Fruit fly (Drosophila melanogaster) whole organism, embryonic: ENCODE measurements around the gene EMC3.
A peak's percentile ranks its signal among the peaks of the same experiment; 100 is the strongest.

Source experiments
- Antp ChIP-seq: fragments of 200-800 bp; sonication (Bioruptor generic); optimal IDR thresholded peaks from 3 replicates; lab custom pipeline; 2016; ENCODE audit warnings: missing biosample characterization, missing genetic modification characterization
- BEAF-32 ChIP-seq: fragments of 200-800 bp; sonication (Bioruptor generic); optimal IDR thresholded peaks from 3 replicates; lab custom pipeline; 2017; ENCODE audit warnings: missing biosample characterization, missing genetic modification characterization, mild to moderate bottlenecking, moderate library complexity, missing genetic modification reagents
- C15 ChIP-seq: fragments of 200-800 bp; sonication (Bioruptor generic); IDR thresholded peaks from 3 replicates; pipeline ENCODE4 v1.3.6; 2022; ENCODE audit warnings: missing biosample characterization, missing genetic modification characterization
- CG10267 ChIP-seq: fragments of 200-800 bp; sonication (Bioruptor generic); optimal IDR thresholded peaks from 2 replicates; lab custom pipeline; 2018; ENCODE audit warnings: missing biosample characterization, mild to moderate bottlenecking, missing genetic modification characterization, moderate library complexity
- CG1233 ChIP-seq: fragments of 200-800 bp; sonication (Bioruptor generic); optimal IDR thresholded peaks from 4 replicates; lab custom pipeline; 2018; ENCODE audit warnings: missing biosample characterization, mild to moderate bottlenecking, missing genetic modification characterization
- CG14441 ChIP-seq: fragments of 200-800 bp; sonication (Bioruptor generic); IDR thresholded peaks from 2 replicates; pipeline ENCODE4 v1.3.6; 2022; ENCODE audit warnings: missing biosample characterization, missing genetic modification characterization
- CG14667 ChIP-seq: fragments of 200-800 bp; sonication (Bioruptor generic); IDR thresholded peaks from 2 replicates; pipeline ENCODE4 v1.3.6; 2022; ENCODE audit warnings: missing biosample characterization, missing genetic modification characterization
- CG14860 ChIP-seq: fragments of 200-800 bp; sonication (Bioruptor generic); IDR thresholded peaks from 3 replicates; pipeline ENCODE4 v1.3.6; 2022; ENCODE audit warnings: missing biosample characterization, missing genetic modification characterization; ENCODE audit not compliant: partially characterized antibody
- CG15601 ChIP-seq: fragments of 200-800 bp; sonication (Bioruptor generic); optimal IDR thresholded peaks from 3 replicates; lab custom pipeline; 2019; ENCODE audit warnings: missing biosample characterization, mild to moderate bottlenecking, missing genetic modification characterization, moderate library complexity
- CG17829 ChIP-seq: fragments of 200-800 bp; optimal IDR thresholded peaks from 2 replicates; lab custom pipeline; 2019; ENCODE audit warnings: missing biosample characterization, mild to moderate bottlenecking, missing genetic modification characterization, moderate library complexity
- CG2116 ChIP-seq: fragments of 200-800 bp; sonication (Bioruptor generic); optimal IDR thresholded peaks from 3 replicates; lab custom pipeline; 2018; ENCODE audit warnings: missing biosample characterization, mild to moderate bottlenecking, missing genetic modification characterization
- CG2129 ChIP-seq: fragments of 200-800 bp; sonication (Bioruptor generic); IDR thresholded peaks from 2 replicates; pipeline ENCODE4 v1.3.6; 2022; ENCODE audit warnings: missing biosample characterization, missing genetic modification characterization; ENCODE audit not compliant: partially characterized antibody
- CG2712 ChIP-seq: fragments of 200-800 bp; optimal IDR thresholded peaks from 3 replicates; lab custom pipeline; 2019; ENCODE audit warnings: missing biosample characterization, mild to moderate bottlenecking, missing genetic modification characterization, moderate library complexity
- CG3163 ChIP-seq: fragments of 200-800 bp; sonication (Bioruptor generic); optimal IDR thresholded peaks from 3 replicates; lab custom pipeline; 2016; ENCODE audit warnings: missing biosample characterization, missing genetic modification characterization
- CG34224 ChIP-seq: fragments of 200-800 bp; sonication (Bioruptor generic); IDR thresholded peaks from 3 replicates; pipeline ENCODE4 v1.3.6; 2022; ENCODE audit warnings: missing biosample characterization, missing genetic modification characterization; ENCODE audit not compliant: partially characterized antibody
- CG4617 ChIP-seq: fragments of 200-800 bp; sonication (Bioruptor generic); optimal IDR thresholded peaks from 3 replicates; lab custom pipeline; 2016; ENCODE audit warnings: missing biosample characterization, missing genetic modification characterization, borderline replicate concordance
- CG7928 ChIP-seq: fragments of 200-800 bp; sonication (Bioruptor generic); optimal IDR thresholded peaks from 2 replicates; lab custom pipeline; 2017; ENCODE audit warnings: missing biosample characterization, mild to moderate bottlenecking, missing genetic modification characterization
- CG8765 ChIP-seq: fragments of 200-800 bp; sonication (Bioruptor generic); IDR thresholded peaks from 2 replicates; pipeline ENCODE4 v1.3.6; 2022; ENCODE audit warnings: missing biosample characterization, missing genetic modification characterization
- CG9817 ChIP-seq: fragments of 200-800 bp; sonication (Bioruptor generic); optimal IDR thresholded peaks from 2 replicates; lab custom pipeline; 2018; ENCODE audit warnings: missing biosample characterization, mild to moderate bottlenecking, missing genetic modification characterization, moderate library complexity
- CHES-1-like ChIP-seq: fragments of 200-800 bp; sonication (Bioruptor generic); optimal IDR thresholded peaks from 2 replicates; lab custom pipeline; 2016; ENCODE audit warnings: missing biosample characterization, missing genetic modification characterization
- Ets97D ChIP-seq: fragments of 200-800 bp; sonication (Bioruptor generic); optimal IDR thresholded peaks from 3 replicates; lab custom pipeline; 2016; ENCODE audit warnings: missing biosample characterization, missing genetic modification characterization
- Gsc ChIP-seq: fragments of 200-800 bp; sonication (Bioruptor generic); IDR thresholded peaks from 2 replicates; pipeline ENCODE4 v1.3.6; 2022; ENCODE audit warnings: missing biosample characterization, missing genetic modification characterization
- Hr39 ChIP-seq: fragments of >200 bp; optimal IDR thresholded peaks from 2 replicates; lab custom pipeline; 2017
- Lhr ChIP-seq: fragments of 200-800 bp; sonication (Bioruptor generic); optimal IDR thresholded peaks from 3 replicates; lab custom pipeline; 2017; ENCODE audit warnings: mild to moderate bottlenecking, missing biosample characterization, missing genetic modification reagents, missing genetic modification characterization
- Mrtf ChIP-seq: fragments of 200-800 bp; sonication (Bioruptor generic); IDR thresholded peaks from 3 replicates; pipeline ENCODE4 v1.3.6; 2022; ENCODE audit warnings: missing biosample characterization, missing genetic modification characterization
- Myb ChIP-seq: fragments of 200-800 bp; sonication (Bioruptor generic); optimal IDR thresholded peaks from 2 replicates; lab custom pipeline; 2016; ENCODE audit warnings: missing biosample characterization, missing genetic modification characterization
- Nf-YB ChIP-seq: fragments of 200-800 bp; sonication (Bioruptor generic); optimal IDR thresholded peaks from 3 replicates; lab custom pipeline; 2019; ENCODE audit warnings: missing biosample characterization, mild to moderate bottlenecking, missing genetic modification characterization, moderate library complexity
- NfI ChIP-seq: fragments of 200-800 bp; sonication (Bioruptor generic); optimal IDR thresholded peaks from 3 replicates; lab custom pipeline; 2018; ENCODE audit warnings: missing biosample characterization, mild to moderate bottlenecking, missing genetic modification characterization, moderate library complexity
- Opbp ChIP-seq: fragments of 200-800 bp; sonication (Bioruptor generic); IDR thresholded peaks from 3 replicates; pipeline ENCODE4 v1.3.6; 2022; ENCODE audit warnings: missing biosample characterization, missing genetic modification characterization; ENCODE audit not compliant: partially characterized antibody
- Six4 ChIP-seq: fragments of 200-800 bp; sonication (Bioruptor generic); optimal IDR thresholded peaks from 2 replicates; lab custom pipeline; 2016; ENCODE audit warnings: missing biosample characterization, missing genetic modification characterization
- Ssrp ChIP-seq: fragments of 200-800 bp; sonication (Bioruptor generic); optimal IDR thresholded peaks from 2 replicates; lab custom pipeline; 2018; ENCODE audit warnings: missing biosample characterization, mild to moderate bottlenecking, missing genetic modification characterization, moderate library complexity
- al ChIP-seq: fragments of 200-800 bp; sonication (Bioruptor generic); IDR thresholded peaks from 2 replicates; pipeline ENCODE4 v1.3.6; 2022; ENCODE audit warnings: missing biosample characterization, missing genetic modification characterization
- ap ChIP-seq: fragments of 200-800 bp; sonication (Bioruptor generic); IDR thresholded peaks from 2 replicates; pipeline ENCODE4 v1.3.6; 2022; ENCODE audit warnings: missing biosample characterization, missing genetic modification characterization
- ara ChIP-seq: fragments of 200-800 bp; sonication (Bioruptor generic); IDR thresholded peaks from 2 replicates; pipeline ENCODE4 v1.3.6; 2022; ENCODE audit warnings: missing biosample characterization, missing genetic modification characterization
- bab2 ChIP-seq: fragments of 200-800 bp; sonication (Bioruptor generic); optimal IDR thresholded peaks from 2 replicates; lab custom pipeline; 2016; ENCODE audit warnings: missing biosample characterization, missing genetic modification characterization
- chinmo ChIP-seq: fragments of 200-800 bp; sonication (Bioruptor generic); IDR thresholded peaks from 4 replicates; pipeline ENCODE4 v1.3.6; 2022; ENCODE audit warnings: missing biosample characterization, missing genetic modification characterization; ENCODE audit not compliant: partially characterized antibody
- gro ChIP-seq: fragments of 200-800 bp; sonication (Bioruptor generic); optimal IDR thresholded peaks from 2 replicates; lab custom pipeline; 2016; ENCODE audit warnings: missing biosample characterization, missing genetic modification characterization
- hb ChIP-seq: fragments of 200-800 bp; sonication (Bioruptor generic); IDR thresholded peaks from 3 replicates; pipeline ENCODE4 v1.3.6; 2022; ENCODE audit warnings: missing biosample characterization, missing genetic modification characterization; ENCODE audit not compliant: partially characterized antibody
- nerfin-1 ChIP-seq: fragments of 200-800 bp; sonication (Bioruptor generic); optimal IDR thresholded peaks from 3 replicates; lab custom pipeline; 2019; ENCODE audit warnings: missing biosample characterization, mild to moderate bottlenecking, missing genetic modification characterization, moderate library complexity
- nmo ChIP-seq: fragments of 200-800 bp; sonication (Bioruptor generic); optimal IDR thresholded peaks from 2 replicates; lab custom pipeline; 2018; ENCODE audit warnings: missing biosample characterization, mild to moderate bottlenecking, missing genetic modification characterization, moderate library complexity
- pho ChIP-seq: fragments of 200-800 bp; sonication (Bioruptor generic); optimal IDR thresholded peaks from 2 replicates; lab custom pipeline; 2016; ENCODE audit warnings: missing biosample characterization, missing genetic modification characterization
- salm ChIP-seq: fragments of 200-800 bp; sonication (Bioruptor generic); optimal IDR thresholded peaks from 2 replicates; lab custom pipeline; 2018; ENCODE audit warnings: missing biosample characterization, mild to moderate bottlenecking, missing genetic modification characterization
- sens ChIP-seq: fragments of 200-800 bp; sonication (Bioruptor generic); peaks from one replicate; lab custom pipeline; 2016; ENCODE audit warnings: missing biosample characterization, missing genetic modification characterization
- sna ChIP-seq: fragments of 200-800 bp; sonication (Bioruptor generic); IDR thresholded peaks from 2 replicates; pipeline ENCODE4 v1.3.6; 2022; ENCODE audit warnings: missing biosample characterization, missing genetic modification characterization; ENCODE audit not compliant: partially characterized antibody
- tio ChIP-seq: fragments of 200-800 bp; sonication (Bioruptor generic); optimal IDR thresholded peaks from 2 replicates; lab custom pipeline; 2017; ENCODE audit warnings: missing biosample characterization, missing genetic modification characterization, inconsistent platforms
- tx ChIP-seq: fragments of 200-800 bp; sonication (Bioruptor generic); optimal IDR thresholded peaks from 2 replicates; lab custom pipeline; 2016; ENCODE audit warnings: missing biosample characterization, missing genetic modification characterization
- unc-4 ChIP-seq: fragments of 200-800 bp; sonication (Bioruptor generic); IDR thresholded peaks from 2 replicates; pipeline ENCODE4 v1.3.6; 2022; ENCODE audit warnings: missing biosample characterization, missing genetic modification characterization; ENCODE audit not compliant: partially characterized antibody

EMC3 gene

DNA sequence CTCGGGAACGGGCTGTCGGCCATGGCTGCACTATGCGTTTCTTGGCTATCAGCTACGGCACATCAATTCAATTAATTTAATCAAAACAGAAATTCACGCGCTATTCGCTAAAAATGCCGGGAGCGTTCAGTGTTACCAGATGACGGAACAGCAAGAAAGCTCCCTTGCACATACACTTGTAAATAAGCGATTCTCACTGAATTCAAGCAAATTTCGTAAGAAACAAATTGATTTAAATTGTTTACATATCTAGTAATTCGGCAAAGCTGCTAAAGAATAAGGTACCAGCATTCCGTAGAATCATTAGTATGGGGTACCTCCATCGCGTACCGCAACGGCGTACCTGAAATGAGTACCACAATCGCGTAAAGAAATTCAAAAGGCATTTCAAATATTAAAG, 3.7 kb upstream of the EMC3 start, which contains the start of gene Nup107 (continued):
- peak; percentile 41 for TF ChIP-seq gro (GFP tag; lab: Kevin White, UChicago)
- TF ChIP-seq Ssrp, result no peak
- no peak for TF ChIP-seq Nf-YB
- TF ChIP-seq CG17829 (tag; lab: Kevin White, UChicago), result peak; percentile 40
- TF ChIP-seq CG9817 (tag; lab: Kevin White, UChicago), result peak; percentile 37
- peak; percentile 22 for TF ChIP-seq Antp (GFP tag; lab: Kevin White, UChicago)
- peak; percentile 18 for TF ChIP-seq nerfin-1 (tag; lab: Kevin White, UChicago)
- peak; percentile 29 for TF ChIP-seq NfI

DNA sequence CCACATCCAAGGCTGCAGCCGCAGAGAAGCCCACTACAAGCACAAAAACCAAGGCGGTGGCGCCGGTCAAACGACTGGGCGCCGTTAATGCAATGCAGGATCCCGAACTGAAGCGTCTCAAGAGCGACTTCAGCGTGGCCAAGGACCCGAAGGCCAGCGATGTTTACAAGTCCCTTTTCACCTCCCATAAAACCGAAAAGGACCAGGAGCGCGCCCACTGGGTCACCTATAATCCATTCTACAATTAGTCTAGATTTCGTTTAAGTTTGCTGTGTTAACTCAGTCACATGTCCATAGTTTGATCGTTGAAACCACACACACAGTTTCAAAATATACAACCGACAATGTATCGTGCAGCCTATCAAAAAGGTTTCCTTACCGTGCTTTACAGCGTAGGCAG, 2.3 kb downstream of the EMC3 start, which contains the start of gene CG17118:
CG17118 (plus strand) TSS at position 301 of the 400 bp plus-strand sequence.
- TF ChIP-seq al (GFP tag; lab: Robert Waterston, UW), result no peak

DNA sequence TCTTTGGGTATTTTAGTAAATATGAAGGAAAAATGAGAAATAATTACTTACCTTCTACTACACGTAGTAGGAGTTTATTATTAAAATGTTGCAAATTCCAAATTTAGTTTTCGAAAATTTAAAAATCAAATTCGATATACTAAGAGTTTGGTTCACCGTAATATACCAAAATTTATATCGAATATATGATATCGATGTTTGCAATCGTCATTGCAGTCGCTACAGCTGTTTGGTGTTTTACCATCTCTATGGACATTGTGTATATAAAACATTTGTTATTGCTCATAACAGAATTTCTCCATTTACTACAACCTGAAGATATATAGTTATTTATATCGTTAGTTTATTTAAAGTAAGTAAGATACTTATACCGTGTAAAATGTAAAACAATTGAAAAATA, 3.5 kb downstream of the EMC3 start, which contains the start of gene CG6443:
CG6443 (plus strand) TSS at position 228 of the 400 bp plus-strand sequence.
- TF ChIP-seq CG3163 (GFP tag; lab: Kevin White, UChicago) (no peak), tio (GFP tag; lab: Kevin White, UChicago) (no peak), pho (GFP tag; lab: Kevin White, UChicago) (no peak), ap (no peak), hb (0 out of 3 replicates have a peak, but pooled peaks have one; percentile 20), tx (GFP tag; lab: Kevin White, UChicago) (no peak), CG2116 (GFP tag; lab: Kevin White, UChicago) (peak; percentile 73), CG34224 (GFP tag; lab: Robert Waterston, UW) (peak; percentile 87), CG14441 (GFP tag; lab: Robert Waterston, UW) (no peak), unc-4 (GFP tag; lab: Robert Waterston, UW) (peak; percentile 84), CG14667 (GFP tag; lab: Robert Waterston, UW) (no peak), CG4617 (GFP tag; lab: Kevin White, UChicago) (peak; percentile 11), CG2129 (GFP tag; lab: Robert Waterston, UW) (peak; percentile 39; the same call in 1 of the 2 replicates), CHES-1-like (GFP tag; lab: Kevin White, UChicago) (no peak), CG10267 (peak; percentile 20), nmo (GFP tag; lab: Kevin White, UChicago) (peak; percentile 37), BEAF-32 (GFP tag; lab: Kevin White, UChicago) (peak; percentile 80), Myb (GFP tag; lab: Kevin White, UChicago) (peak; percentile 58), CG8765 (GFP tag; lab: Robert Waterston, UW) (no peak), Ets97D (peak; percentile 31), Gsc (no peak), CG1233 (GFP tag; lab: Kevin White, UChicago) (no peak), Hr39 (no peak), bab2 (GFP tag; lab: Kevin White, UChicago) (no peak), C15 (GFP tag; lab: Robert Waterston, UW) (no peak), CG15601 (tag; lab: Kevin White, UChicago) (peak; percentile 16), Six4 (GFP tag; lab: Kevin White, UChicago) (no peak), chinmo (GFP tag; lab: Robert Waterston, UW) (0 out of 4 replicates have a peak, but pooled peaks have one; percentile 10), CG2712 (tag; lab: Kevin White, UChicago) (peak; percentile 40), ara (no peak), Mrtf (GFP tag; lab: Robert Waterston, UW) (no peak), salm (tag; lab: Kevin White, UChicago) (no peak), Lhr (GFP tag; lab: Kevin White, UChicago) (no peak), Opbp (GFP tag; lab: Robert Waterston, UW) (peak; percentile 75; the same call in 2 of the 3 replicates), CG14860 (GFP tag; lab: Robert Waterston, UW) (peak; percentile 67), sna (GFP tag; lab: Robert Waterston, UW) (peak; percentile 88), sens (GFP tag; lab: Kevin White, UChicago) (peak; percentile 63), CG7928 (GFP tag; lab: Kevin White, UChicago) (no peak)
